Worm (Caenorhabditis elegans) whole organism, L1 larva: ENCODE results near the gene Y27F2A.6.

ENCODE experiments used
- ama-1 ChIP-seq: fragments of 150-350 bp; optimal IDR thresholded peaks from 2 replicates; lab custom pipeline; 2014
- hpl-2 ChIP-seq: fragments of 150-350 bp; optimal IDR thresholded peaks from 2 replicates; lab custom pipeline; 2014; ENCODE audit warnings: missing biosample characterization, missing genetic modification reagents, missing genetic modification characterization
- lin-35 ChIP-seq, 2 experiments: fragments of 150-350 bp; optimal IDR thresholded peaks; 2 replicates each; lab custom pipeline; 2014; ENCODE audit warnings: missing biosample characterization in 2 of 2, missing genetic modification characterization in 2 of 2, missing genetic modification reagents in 2 of 2

DNA sequence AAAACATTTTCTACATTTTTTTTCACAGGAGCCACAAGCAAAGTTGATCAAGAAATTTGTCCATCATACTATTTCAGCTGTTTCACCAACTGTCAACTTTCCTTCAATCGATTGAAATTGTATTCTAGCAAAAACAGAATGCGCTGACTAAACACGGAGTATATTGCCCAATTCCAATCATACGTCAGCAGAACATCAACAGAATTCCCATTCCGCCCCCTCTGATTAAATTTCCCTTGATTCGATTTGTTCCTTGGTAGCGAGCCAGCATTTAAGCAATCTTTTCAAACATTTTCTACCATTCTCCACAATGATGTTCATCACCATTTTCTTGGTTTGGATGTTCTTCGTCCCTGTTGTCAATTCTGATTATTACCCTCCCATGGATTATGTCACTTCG, 37.4 kb downstream of the Y27F2A.6 start, which contains the start of gene T10D4.15:
- TF ChIP-seq hpl-2 (GFP tag; lab: Kevin White, UChicago) (no peak), lin-35 (GFP tag; optimal IDR thresholded peaks at IDR 0.05; lab: Kevin White, UChicago) (no peak), ama-1 (lab: Kevin White, UChicago) (no peak)
